Worm (Caenorhabditis elegans) whole organism, late embryonic: ENCODE results near the gene F28B1.9.

ENCODE experiments used
- C08G9.2 ChIP-seq: sonication (generic microtip); optimal IDR thresholded peaks from 2 replicates; lab custom pipeline; 2016; ENCODE audit warnings: mild to moderate bottlenecking, missing genetic modification characterization, moderate library complexity, missing compliant biosample characterization
- C38D4.7 ChIP-seq: fragments of 200-800 bp; sonication (Bioruptor generic); optimal IDR thresholded peaks from 2 replicates; lab custom pipeline; 2018; ENCODE audit warnings: mild to moderate bottlenecking, missing genetic modification characterization, moderate library complexity, missing compliant biosample characterization
- F13H6.1 ChIP-seq: sonication (generic microtip); optimal IDR thresholded peaks from 2 replicates; lab custom pipeline; 2016; ENCODE audit warnings: missing genetic modification characterization, missing compliant biosample characterization
- K02D7.2 ChIP-seq: sonication (generic microtip); optimal IDR thresholded peaks from 2 replicates; lab custom pipeline; 2017; ENCODE audit warnings: mild to moderate bottlenecking, missing genetic modification characterization, missing compliant biosample characterization
- K09A11.1 ChIP-seq: sonication (generic microtip); optimal IDR thresholded peaks from 2 replicates; lab custom pipeline; 2017; ENCODE audit warnings: antibody characterized with exemption, mild to moderate bottlenecking, missing genetic modification characterization, missing compliant biosample characterization; ENCODE audit not compliant: insufficient read depth
- T23F11.4 ChIP-seq: fragments of 200-800 bp; sonication (Bioruptor generic); optimal IDR thresholded peaks from 2 replicates; lab custom pipeline; 2018; ENCODE audit warnings: mild to moderate bottlenecking, missing genetic modification characterization, missing compliant biosample characterization
- Y22D7AL.16 ChIP-seq: sonication (generic microtip); optimal IDR thresholded peaks from 2 replicates; lab custom pipeline; 2016; ENCODE audit warnings: missing genetic modification characterization, missing compliant biosample characterization
- ahr-1 ChIP-seq: sonication (generic microtip); optimal IDR thresholded peaks from 2 replicates; lab custom pipeline; 2016; ENCODE audit warnings: missing genetic modification characterization, missing compliant biosample characterization
- ama-1 ChIP-seq: fragments of 150-350 bp; optimal IDR thresholded peaks from 2 replicates; lab custom pipeline; 2014
- ceh-18 ChIP-seq: sonication (generic microtip); optimal IDR thresholded peaks from 2 replicates; lab custom pipeline; 2016; ENCODE audit warnings: missing genetic modification characterization, missing compliant biosample characterization
- ceh-19 ChIP-seq: fragments of 200-800 bp; sonication (Bioruptor generic); optimal IDR thresholded peaks from 2 replicates; lab custom pipeline; 2018; ENCODE audit warnings: mild to moderate bottlenecking, missing genetic modification characterization, missing compliant biosample characterization
- ceh-2 ChIP-seq: sonication (generic microtip); optimal IDR thresholded peaks from 2 replicates; lab custom pipeline; 2016; ENCODE audit warnings: missing genotype, missing genetic modification characterization, missing compliant biosample characterization
- ceh-22 ChIP-seq: sonication (generic microtip); optimal IDR thresholded peaks from 2 replicates; lab custom pipeline; 2017; ENCODE audit warnings: missing biosample characterization, missing genetic modification characterization
- ceh-24 ChIP-seq: sonication (generic microtip); optimal IDR thresholded peaks from 2 replicates; lab custom pipeline; 2016; ENCODE audit warnings: mild to moderate bottlenecking, missing genetic modification characterization, missing compliant biosample characterization
- ceh-31 ChIP-seq: sonication (generic microtip); optimal IDR thresholded peaks from 2 replicates; lab custom pipeline; 2016; ENCODE audit warnings: missing genetic modification characterization, missing compliant biosample characterization
- ceh-45 ChIP-seq: fragments of 200-800 bp; sonication (Bioruptor generic); IDR thresholded peaks from 2 replicates; pipeline ENCODE4 v1.3.6; 2022; ENCODE audit warnings: missing genetic modification reagents, missing genetic modification characterization, missing compliant biosample characterization
- che-1 ChIP-seq: sonication (generic microtip); optimal IDR thresholded peaks from 2 replicates; lab custom pipeline; 2016; ENCODE audit warnings: mild to moderate bottlenecking, missing genetic modification characterization, missing compliant biosample characterization
- dmd-4 ChIP-seq: sonication (generic microtip); optimal IDR thresholded peaks from 2 replicates; lab custom pipeline; 2016; ENCODE audit warnings: borderline replicate concordance, missing genetic modification characterization, missing compliant biosample characterization
- dve-1 ChIP-seq: sonication (generic microtip); optimal IDR thresholded peaks from 2 replicates; lab custom pipeline; 2017; ENCODE audit warnings: antibody characterized with exemption, mild to moderate bottlenecking, missing genetic modification characterization, missing compliant biosample characterization
- eyg-1 ChIP-seq: sonication (generic microtip); optimal IDR thresholded peaks from 2 replicates; lab custom pipeline; 2016; ENCODE audit warnings: missing genotype, missing genetic modification characterization, missing compliant biosample characterization
- fax-1 ChIP-seq: sonication (generic microtip); optimal IDR thresholded peaks from 2 replicates; lab custom pipeline; 2016; ENCODE audit warnings: missing genotype, missing genetic modification characterization, missing compliant biosample characterization
- fkh-10 ChIP-seq: fragments of 150-350 bp; optimal IDR thresholded peaks from 2 replicates; lab custom pipeline; 2014; ENCODE audit warnings: missing biosample characterization, missing genetic modification reagents, missing genetic modification characterization
- fkh-6 ChIP-seq: sonication (generic microtip); optimal IDR thresholded peaks from 2 replicates; lab custom pipeline; 2016; ENCODE audit warnings: missing genetic modification characterization, missing compliant biosample characterization
- gmeb-2 ChIP-seq: sonication (generic microtip); optimal IDR thresholded peaks from 2 replicates; lab custom pipeline; 2016; ENCODE audit warnings: missing genetic modification characterization, inconsistent platforms, missing compliant biosample characterization
- hlh-13 ChIP-seq: fragments of 200-800 bp; sonication (Bioruptor generic); optimal IDR thresholded peaks from 2 replicates; lab custom pipeline; 2018; ENCODE audit warnings: mild to moderate bottlenecking, missing genetic modification characterization, missing compliant biosample characterization
- hlh-30 ChIP-seq: sonication (generic microtip); optimal IDR thresholded peaks from 2 replicates; lab custom pipeline; 2017; ENCODE audit warnings: antibody characterized with exemption, missing genetic modification characterization, missing compliant biosample characterization; ENCODE audit not compliant: insufficient read depth
- lim-6 ChIP-seq: sonication (generic microtip); optimal IDR thresholded peaks from 2 replicates; lab custom pipeline; 2016; ENCODE audit warnings: missing genetic modification characterization, missing compliant biosample characterization
- mec-3 ChIP-seq: sonication (generic microtip); optimal IDR thresholded peaks from 2 replicates; lab custom pipeline; 2016; ENCODE audit warnings: borderline replicate concordance, missing genetic modification characterization, missing compliant biosample characterization
- nhr-11 ChIP-seq: fragments of 150-350 bp; optimal IDR thresholded peaks from 2 replicates; lab custom pipeline; 2014; ENCODE audit warnings: missing biosample characterization, missing genetic modification characterization
- nhr-232 ChIP-seq: sonication (generic microtip); optimal IDR thresholded peaks from 2 replicates; lab custom pipeline; 2016; ENCODE audit warnings: missing genetic modification characterization, missing compliant biosample characterization
- pha-2 ChIP-seq: sonication (generic microtip); optimal IDR thresholded peaks from 2 replicates; lab custom pipeline; 2017; ENCODE audit warnings: mild to moderate bottlenecking, missing genetic modification characterization, missing compliant biosample characterization
- pha-4 ChIP-seq: fragments of 150-350 bp; optimal IDR thresholded peaks from 2 replicates; lab custom pipeline; 2018; ENCODE audit warnings: missing biosample characterization, missing genetic modification reagents, missing genetic modification characterization
- ref-2 ChIP-seq: sonication (generic microtip); optimal IDR thresholded peaks from 2 replicates; lab custom pipeline; 2016; ENCODE audit warnings: missing genetic modification characterization, missing compliant biosample characterization
- rnt-1 ChIP-seq: sonication (generic microtip); optimal IDR thresholded peaks from 2 replicates; lab custom pipeline; 2016; ENCODE audit warnings: missing genetic modification characterization, missing compliant biosample characterization
- tbx-2 ChIP-seq: sonication (generic microtip); optimal IDR thresholded peaks from 2 replicates; lab custom pipeline; 2016; ENCODE audit warnings: missing genetic modification characterization, missing compliant biosample characterization
- ttx-3 ChIP-seq: sonication (generic microtip); optimal IDR thresholded peaks from 2 replicates; lab custom pipeline; 2016; ENCODE audit warnings: missing genetic modification reagents, missing genetic modification characterization, missing compliant biosample characterization
- unc-42 ChIP-seq: sonication (generic microtip); optimal IDR thresholded peaks from 2 replicates; lab custom pipeline; 2016; ENCODE audit warnings: missing genotype, missing genetic modification characterization, missing compliant biosample characterization
- unc-55 ChIP-seq: sonication (generic microtip); optimal IDR thresholded peaks from 2 replicates; lab custom pipeline; 2017; ENCODE audit warnings: missing biosample characterization, missing genetic modification reagents, missing genetic modification characterization
- zip-5 ChIP-seq: sonication (generic microtip); optimal IDR thresholded peaks from 2 replicates; lab custom pipeline; 2016; ENCODE audit warnings: missing genetic modification characterization, missing compliant biosample characterization

The F28B1.9 gene

ce11 chrV:17059987-17060386 lies 1.7 kb upstream of the F28B1.9 start, which contains the start of gene sri-66:
sri-66 (plus strand) TSS chrV:17060287.
- TF ChIP-seq ama-1 (no peak), rnt-1 (no peak), unc-55 (no peak), fax-1 (tag; lab: Kevin White, UChicago) (no peak), ceh-31 (no peak), ceh-45 (no peak), F13H6.1 (tag; lab: Kevin White, UChicago) (no peak), gmeb-2 (tag; lab: Kevin White, UChicago) (no peak), ahr-1 (tag; lab: Kevin White, UChicago) (no peak), C08G9.2 (tag; lab: Kevin White, UChicago) (no peak), hlh-30 (tag; lab: Kevin White, UChicago) (no peak), ceh-2 (tag; lab: Kevin White, UChicago) (no peak), ttx-3 (tag; lab: Kevin White, UChicago) (no peak), eyg-1 (tag; lab: Kevin White, UChicago) (no peak), T23F11.4 (no peak)

ce11 chrV:17064676-17065075 lies 3.0 kb downstream of the F28B1.9 start, which contains the start of gene srh-255:
srh-255 (plus strand) TSS chrV:17064976.
- TF ChIP-seq dmd-4 (tag; lab: Kevin White, UChicago) (no peak), nhr-11 (tag; lab: Kevin White, UChicago) (no peak), pha-2 (tag; lab: Kevin White, UChicago) (no peak), K09A11.1 (no peak), ceh-45 (no peak), Y22D7AL.16 (tag; lab: Kevin White, UChicago) (no peak), nhr-232 (tag; lab: Kevin White, UChicago) (no peak), F13H6.1 (tag; lab: Kevin White, UChicago) (no peak), ceh-24 (tag; lab: Kevin White, UChicago) (no peak), K02D7.2 (tag; lab: Kevin White, UChicago) (no peak), zip-5 (tag; lab: Kevin White, UChicago) (no peak)
- TF ChIP-seq, all 69 proteins: peak for 0

- TF ChIP-seq ref-2 (tag; lab: Kevin White, UChicago) = no peak
Observed at ce11 chrV:17066634-17067033, 4.9 kb downstream of the F28B1.9 start.

ce11 chrV:17068839-17069238 lies 7.2 kb downstream of the F28B1.9 start, which contains the start of gene T05E12.8:
T05E12.8 (plus strand) TSS chrV:17069139.
- TF ChIP-seq ceh-19 (GFP tag; lab: Kevin White, UChicago) (no peak), unc-42 (tag; lab: Kevin White, UChicago) (no peak), K02D7.2 (tag; lab: Kevin White, UChicago) (no peak), eyg-1 (tag; lab: Kevin White, UChicago) (no peak), hlh-30 (tag; lab: Kevin White, UChicago) (no peak), ceh-18 (tag; lab: Kevin White, UChicago) (no peak), ceh-2 (tag; lab: Kevin White, UChicago) (no peak), dve-1 (tag; lab: Kevin White, UChicago) (no peak), unc-55 (no peak), ama-1 (no peak)

DNA sequence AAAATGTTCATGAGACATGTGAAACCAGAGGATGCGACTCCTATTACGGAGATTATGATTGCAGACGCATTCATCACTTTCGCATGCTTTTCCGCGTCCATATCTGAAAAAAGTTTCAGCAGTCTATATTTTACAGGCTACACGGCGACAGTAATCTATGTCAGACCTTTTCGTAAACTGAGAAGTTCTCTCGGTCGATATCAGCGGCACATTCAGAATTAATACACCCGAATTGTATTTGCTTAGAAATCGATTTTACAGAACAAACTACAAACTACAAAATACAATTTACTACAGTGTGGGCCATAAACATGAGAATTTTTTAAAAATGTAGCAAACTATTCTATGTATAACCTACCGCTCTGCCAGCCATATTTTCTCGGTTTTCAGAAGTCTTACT lies 9.9 kb downstream of the F28B1.9 start, which contains the start of gene srbc-14:
TSS of gene srbc-14 (minus strand) at position 101 of the 400 bp plus-strand sequence.
- no peak for TF ChIP-seq fkh-6
- no peak for TF ChIP-seq C38D4.7
- TF ChIP-seq che-1 (tag; lab: Kevin White, UChicago) = no peak
- TF ChIP-seq unc-42 (tag; lab: Kevin White, UChicago) = no peak
- TF ChIP-seq hlh-13 (GFP tag; lab: Kevin White, UChicago) = no peak
- TF ChIP-seq ceh-22 (tag; lab: Kevin White, UChicago) = no peak
- TF ChIP-seq pha-2 (tag; lab: Kevin White, UChicago) = no peak
- no peak for TF ChIP-seq tbx-2 (tag; lab: Kevin White, UChicago)
- TF ChIP-seq fax-1 (tag; lab: Kevin White, UChicago) = no peak
- TF ChIP-seq ceh-24 (tag; lab: Kevin White, UChicago) = no peak
- no peak for TF ChIP-seq pha-4 (tag; lab: Kevin White, UChicago)
- no peak for TF ChIP-seq rnt-1
- no peak for TF ChIP-seq fkh-10 (GFP tag; lab: Kevin White, UChicago)
- no peak for TF ChIP-seq lim-6 (tag; lab: Kevin White, UChicago)
- TF ChIP-seq mec-3 = no peak
